Fruit fly (Drosophila melanogaster) whole organism, wandering third instar larva: Measurements from ENCODE around the gene CG5618.
A peak's percentile ranks its signal among the peaks of the same experiment; 100 is the strongest.

Experiments used
- Abd-B ChIP-seq: fragments of >200 bp; optimal IDR thresholded peaks from 2 replicates; lab custom pipeline; 2017; ENCODE audit warnings: missing biosample characterization, missing genetic modification characterization
- CG32264 ChIP-seq: fragments of 200-800 bp; sonication (Bioruptor generic); optimal IDR thresholded peaks from 2 replicates; lab custom pipeline; 2016; ENCODE audit warnings: missing biosample characterization, missing genetic modification characterization
- CG9705 ChIP-seq: fragments of 200-800 bp; sonication (Bioruptor generic); optimal IDR thresholded peaks from 2 replicates; lab custom pipeline; 2018; ENCODE audit warnings: missing biosample characterization, mild to moderate bottlenecking, missing genetic modification characterization
- CrebA ChIP-seq: fragments of 200-800 bp; sonication (Bioruptor generic); optimal IDR thresholded peaks from 2 replicates; lab custom pipeline; 2016; ENCODE audit warnings: missing biosample characterization, mild to moderate bottlenecking, missing genetic modification characterization, borderline replicate concordance
- Dfd ChIP-seq: fragments of >200 bp; optimal IDR thresholded peaks from 2 replicates; lab custom pipeline; 2017; ENCODE audit warnings: missing biosample characterization, missing genetic modification characterization
- Dif ChIP-seq: fragments of 200-275, 200-300 bp; sonication (Bioruptor generic); optimal IDR thresholded peaks from 2 replicates; lab custom pipeline; 2018; ENCODE audit warnings: missing biosample characterization, missing genetic modification characterization; ENCODE audit not compliant: partially characterized antibody
- GATAd ChIP-seq: sonication (Bioruptor generic); optimal IDR thresholded peaks from 2 replicates; lab custom pipeline; 2016; ENCODE audit warnings: missing biosample characterization, missing genetic modification characterization
- HLH106 ChIP-seq: fragments of 200-800 bp; optimal IDR thresholded peaks from 3 replicates; lab custom pipeline; 2019; ENCODE audit warnings: missing biosample characterization, mild to moderate bottlenecking, missing genetic modification characterization, moderate library complexity
- Hnf4 ChIP-seq: fragments of 200-800 bp; sonication (Bioruptor generic); optimal IDR thresholded peaks from 2 replicates; lab custom pipeline; 2016; ENCODE audit warnings: missing biosample characterization, mild to moderate bottlenecking, missing genetic modification characterization
- Hr78 ChIP-seq: fragments of >200 bp; optimal IDR thresholded peaks from 2 replicates; lab custom pipeline; 2017; ENCODE audit warnings: missing biosample characterization, missing genetic modification characterization
- Hr83 ChIP-seq: fragments of 200-300 bp; sonication (Bioruptor generic); optimal IDR thresholded peaks from 2 replicates; lab custom pipeline; 2016; ENCODE audit warnings: missing biosample characterization, mild to moderate bottlenecking, missing genetic modification characterization, moderate library complexity; ENCODE audit not compliant: poor library complexity, severe bottlenecking
- Jra ChIP-seq: sonication (Bioruptor generic); optimal IDR thresholded peaks from 2 replicates; lab custom pipeline; 2016; ENCODE audit warnings: missing biosample characterization, missing genetic modification characterization
- Mio ChIP-seq: sonication (Bioruptor generic); optimal IDR thresholded peaks from 2 replicates; lab custom pipeline; 2016; ENCODE audit warnings: missing biosample characterization, missing genetic modification characterization
- Myc ChIP-seq: fragments of >200 bp; optimal IDR thresholded peaks from 2 replicates; lab custom pipeline; 2017
- N ChIP-seq: fragments of >200 bp; optimal IDR thresholded peaks from 2 replicates; lab custom pipeline; 2018; ENCODE audit warnings: missing biosample characterization, missing external identifiers, missing genetic modification characterization
- OdsH ChIP-seq: fragments of 200-800 bp; sonication (Bioruptor generic); optimal IDR thresholded peaks from 2 replicates; lab custom pipeline; 2016; ENCODE audit warnings: missing biosample characterization, mild to moderate bottlenecking, missing genetic modification characterization
- Rel ChIP-seq, 2 experiments: fragments of 200-800 bp; sonication (Bioruptor generic) in 1 of 2; optimal IDR thresholded peaks; 2 replicates in 1 of 2; 3 replicates in 1 of 2; lab custom pipeline; 2016 to 2019; ENCODE audit warnings: mild to moderate bottlenecking in 2 of 2, missing biosample characterization in 2 of 2, missing genetic modification characterization in 2 of 2, moderate library complexity in 1 of 2
- Sp1 ChIP-seq: fragments of 200-800 bp; sonication (Bioruptor generic); optimal IDR thresholded peaks from 3 replicates; lab custom pipeline; 2019; ENCODE audit warnings: missing biosample characterization, mild to moderate bottlenecking, missing genetic modification characterization, moderate library complexity
- Vsx2 ChIP-seq: fragments of 200-300, 225-300 bp; sonication (Bioruptor generic); optimal IDR thresholded peaks from 2 replicates; lab custom pipeline; 2018; ENCODE audit warnings: missing biosample characterization, missing genetic modification characterization; ENCODE audit not compliant: partially characterized antibody
- br ChIP-seq: fragments of 200-800 bp; sonication (Bioruptor generic); optimal IDR thresholded peaks from 2 replicates; lab custom pipeline; 2016; ENCODE audit warnings: missing biosample characterization, missing genetic modification characterization
- brk ChIP-seq: fragments of 200-800 bp; sonication (Bioruptor generic); optimal IDR thresholded peaks from 2 replicates; lab custom pipeline; 2016; ENCODE audit warnings: missing biosample characterization, mild to moderate bottlenecking, missing genetic modification characterization
- dl ChIP-seq, 2 experiments: fragments of 175-275, 200-275 bp in 1 of 2; fragments of 200-275 bp in 1 of 2; sonication (Bioruptor generic); optimal IDR thresholded peaks; lab custom pipeline; 2018; ENCODE audit warnings: mild to moderate bottlenecking in 2 of 2, missing biosample characterization in 2 of 2, missing genetic modification characterization in 2 of 2, moderate library complexity in 2 of 2; ENCODE audit not compliant: partially characterized antibody in 2 of 2, insufficient read depth in 1 of 2
- dmrt93B ChIP-seq: fragments of 200-800 bp; sonication (Bioruptor generic); optimal IDR thresholded peaks from 2 replicates; lab custom pipeline; 2018; ENCODE audit warnings: missing biosample characterization, mild to moderate bottlenecking, missing genetic modification characterization
- dsf ChIP-seq: sonication (Bioruptor generic); optimal IDR thresholded peaks from 2 replicates; lab custom pipeline; 2016; ENCODE audit warnings: missing biosample characterization, missing genetic modification characterization, borderline replicate concordance
- ey ChIP-seq: fragments of 200-800 bp; sonication (Bioruptor generic); optimal IDR thresholded peaks from 2 replicates; lab custom pipeline; 2016; ENCODE audit warnings: missing biosample characterization, missing genetic modification characterization
- foxo ChIP-seq, 2 experiments: fragments of 200-800 bp; sonication (Bioruptor generic); optimal IDR thresholded peaks; 2 replicates in 1 of 2; 3 replicates in 1 of 2; lab custom pipeline; 2016 to 2017; ENCODE audit warnings: missing biosample characterization in 2 of 2, missing genetic modification characterization in 2 of 2
- fru ChIP-seq: fragments of 200-800 bp; sonication (Bioruptor generic); optimal IDR thresholded peaks from 3 replicates; lab custom pipeline; 2016; ENCODE audit warnings: missing biosample characterization, mild to moderate bottlenecking, missing genetic modification characterization
- h ChIP-seq: fragments of 200-800 bp; sonication (Bioruptor generic); optimal IDR thresholded peaks from 3 replicates; lab custom pipeline; 2016; ENCODE audit warnings: missing biosample characterization, mild to moderate bottlenecking, missing genetic modification characterization
- jim ChIP-seq: fragments of 175-275, 200-325 bp; sonication (Bioruptor generic); optimal IDR thresholded peaks from 2 replicates; lab custom pipeline; 2016; ENCODE audit warnings: missing biosample characterization, mild to moderate bottlenecking, missing genetic modification characterization
- lola ChIP-seq: fragments of >200 bp; optimal IDR thresholded peaks from 2 replicates; lab custom pipeline; 2017; ENCODE audit warnings: missing biosample characterization, missing genetic modification characterization
- pan ChIP-seq: fragments of >200 bp; optimal IDR thresholded peaks from 2 replicates; lab custom pipeline; 2017
- psq ChIP-seq: fragments of 200-800 bp; sonication (Bioruptor generic); optimal IDR thresholded peaks from 3 replicates; lab custom pipeline; 2017; ENCODE audit warnings: missing biosample characterization, mild to moderate bottlenecking, missing genetic modification characterization, moderate library complexity
- rgr ChIP-seq: fragments of 200-800 bp; sonication (Bioruptor generic); optimal IDR thresholded peaks from 3 replicates; lab custom pipeline; 2016; ENCODE audit warnings: missing biosample characterization, mild to moderate bottlenecking, missing genetic modification characterization
- sage ChIP-seq: fragments of 200-800 bp; sonication (Bioruptor generic); optimal IDR thresholded peaks from 2 replicates; lab custom pipeline; 2016; ENCODE audit warnings: missing biosample characterization, mild to moderate bottlenecking, missing genetic modification characterization
- sv ChIP-seq: fragments of 200-800 bp; sonication (Bioruptor generic); optimal IDR thresholded peaks from 3 replicates; lab custom pipeline; 2016; ENCODE audit warnings: missing biosample characterization, missing genetic modification characterization
- tai ChIP-seq: sonication (Bioruptor generic); optimal IDR thresholded peaks from 2 replicates; lab custom pipeline; 2016; ENCODE audit warnings: missing biosample characterization, missing genetic modification characterization
- usp ChIP-seq: fragments of >200 bp; optimal IDR thresholded peaks from 2 replicates; lab custom pipeline; 2017; ENCODE audit warnings: missing biosample characterization, missing genetic modification characterization
- woc ChIP-seq: sonication (Bioruptor generic); optimal IDR thresholded peaks from 2 replicates; lab custom pipeline; 2016; ENCODE audit warnings: missing biosample characterization, mild to moderate bottlenecking, missing genetic modification characterization

The CG5618 gene

dm6 chr3L:20399550-20400109, 46.4 kb downstream of the CG5618 start (continued):
- TF ChIP-seq CG32264 (peak; percentile 49), Myc (no peak), dmrt93B (GFP tag; lab: Kevin White, UChicago) (peak; percentile 78), lola (GFP tag; lab: Kevin White, UChicago) (no peak), psq (GFP tag; lab: Kevin White, UChicago) (peak; percentile 81), Hnf4 (peak; percentile 80), OdsH (GFP tag; lab: Kevin White, UChicago) (peak; percentile 91), HLH106 (peak; percentile 91), Vsx2 (GFP tag; lab: Kevin White, UChicago) (no peak), jim (peak; percentile 18), woc (peak; percentile 83)

- TF ChIP-seq Jra: no peak
- TF ChIP-seq OdsH (GFP tag; lab: Kevin White, UChicago): no peak
- no peak for TF ChIP-seq Rel (GFP tag; optimal IDR thresholded peaks at IDR 0.05; lab: Kevin White, UChicago)
- no peak for TF ChIP-seq Rel (tag; optimal IDR thresholded peaks at IDR 0.05; lab: Kevin White, UChicago)
- TF ChIP-seq sv (GFP tag; lab: Kevin White, UChicago): no peak
- no peak for TF ChIP-seq sage (GFP tag; lab: Kevin White, UChicago)
- TF ChIP-seq dsf: no peak
- TF ChIP-seq woc: no peak
- TF ChIP-seq psq (GFP tag; lab: Kevin White, UChicago): no peak
- TF ChIP-seq Mio (GFP tag; lab: Kevin White, UChicago): no peak
- TF ChIP-seq Dif: no peak
- TF ChIP-seq CrebA (GFP tag; lab: Kevin White, UChicago): no peak
- no peak for TF ChIP-seq CG32264
- TF ChIP-seq dl (GFP tag; optimal IDR thresholded peaks at IDR 0.05; lab: Kevin White, UChicago; ENCODE audit: insufficient read depth in 1 of 2, partially characterized antibody in 2 of 2): no peak
- no peak for TF ChIP-seq Myc
These were observed 47.3 kb downstream of the CG5618 start for dm6 chr3L:20400515-20400914.

- TF ChIP-seq CG9705 (GFP tag; lab: Kevin White, UChicago) (no peak), foxo (GFP tag; optimal IDR thresholded peaks at IDR 0.05; lab: Kevin White, UChicago) (no peak), Sp1 (peak; percentile 44), sv (GFP tag; lab: Kevin White, UChicago) (no peak), Abd-B (GFP tag; lab: Kevin White, UChicago) (no peak), Vsx2 (GFP tag; lab: Kevin White, UChicago) (peak; percentile 87), OdsH (GFP tag; lab: Kevin White, UChicago) (no peak), psq (GFP tag; lab: Kevin White, UChicago) (peak; percentile 99), Rel (GFP tag; optimal IDR thresholded peaks at IDR 0.05; lab: Kevin White, UChicago) (no peak), Rel (tag; optimal IDR thresholded peaks at IDR 0.05; lab: Kevin White, UChicago) (peak; percentile 16), Hr78 (GFP tag; lab: Kevin White, UChicago) (no peak), dmrt93B (GFP tag; lab: Kevin White, UChicago) (no peak), Dfd (GFP tag; lab: Kevin White, UChicago) (no peak), h (GFP tag; lab: Kevin White, UChicago) (no peak), Dif (peak; percentile 97), pan (lab: Kevin White, UChicago) (no peak), dl (GFP tag; optimal IDR thresholded peaks at IDR 0.05; lab: Kevin White, UChicago; ENCODE audit: insufficient read depth in 1 of 2, partially characterized antibody in 2 of 2) (peak; percentile 88 to 95), lola (GFP tag; lab: Kevin White, UChicago) (no peak), Myc (no peak), HLH106 (no peak), N (GFP tag; lab: Kevin White, UChicago) (no peak), usp (GFP tag; lab: Kevin White, UChicago) (no peak), CG32264 (no peak), Hnf4 (no peak), fru (GFP tag; lab: Kevin White, UChicago) (peak; percentile 42), GATAd (GFP tag; lab: Kevin White, UChicago) (no peak), woc (no peak), jim (no peak), Jra (no peak), dsf (no peak), rgr (GFP tag; lab: Kevin White, UChicago) (peak; percentile 33), Hr83 (peak; percentile 54), CrebA (GFP tag; lab: Kevin White, UChicago) (no peak), sage (GFP tag; lab: Kevin White, UChicago) (no peak), Mio (GFP tag; lab: Kevin White, UChicago) (no peak), br (GFP tag; lab: Kevin White, UChicago) (no peak), tai (GFP tag; lab: Kevin White, UChicago) (no peak), ey (GFP tag; lab: Kevin White, UChicago) (no peak), brk (GFP tag; lab: Kevin White, UChicago) (no peak)
These were observed 48.0 kb downstream of the CG5618 start, which contains the start of gene trbl for dm6 chr3L:20401026-20401912. Gene trbl (minus strand): TSS chr3L:20401609.
